Worm (Caenorhabditis elegans) whole organism, L4 larva: ENCODE data around the gene sahd-1.
A peak's percentile ranks its signal among the peaks of the same experiment; 100 is the strongest.

Experiments
- T20F7.1 ChIP-seq: fragments of 200-800 bp; sonication (Bioruptor generic); optimal IDR thresholded peaks from 2 replicates; lab custom pipeline; 2018; ENCODE audit warnings: mild to moderate bottlenecking, missing genetic modification characterization, missing compliant biosample characterization
- T26A8.4 ChIP-seq: fragments of 200-800 bp; sonication (Bioruptor generic); IDR thresholded peaks from 2 replicates; pipeline ENCODE4 v1.3.6; 2022; ENCODE audit warnings: missing genetic modification characterization, missing compliant biosample characterization
- ZK546.5 ChIP-seq, 2 experiments: sonication (generic microtip); optimal IDR thresholded peaks; 2 replicates each; lab custom pipeline; 2017; ENCODE audit warnings: missing biosample characterization in 2 of 2, missing genetic modification characterization in 2 of 2
- aha-1 ChIP-seq: fragments of 150-350 bp; peaks from one replicate; lab custom pipeline; 2014; ENCODE audit warnings: missing biosample characterization, missing genetic modification characterization
- ctbp-1 ChIP-seq: fragments of 200-800 bp; sonication (Bioruptor generic); IDR thresholded peaks from 2 replicates; pipeline ENCODE4 v1.3.6; 2022; ENCODE audit warnings: missing genetic modification reagents, missing genetic modification characterization, missing compliant biosample characterization
- daf-19 ChIP-seq: fragments of 200-800 bp; sonication (Bioruptor generic); conservative IDR thresholded peaks from 2 replicates; pipeline ENCODE4 v1.3.6; 2022; ENCODE audit warnings: missing genetic modification characterization, missing compliant biosample characterization
- dmd-9 ChIP-seq: fragments of 200-800 bp; sonication (Bioruptor generic); IDR thresholded peaks from 2 replicates; pipeline ENCODE4 v1.3.6; 2022; ENCODE audit warnings: missing genetic modification reagents, missing genetic modification characterization, missing compliant biosample characterization
- egl-43 ChIP-seq: fragments of 200-800 bp; sonication (Bioruptor generic); IDR thresholded peaks from 2 replicates; pipeline ENCODE4 v1.3.6; 2022; ENCODE audit warnings: missing genetic modification reagents, missing genetic modification characterization, missing compliant biosample characterization
- fos-1 ChIP-seq: fragments of 150-350 bp; optimal IDR thresholded peaks from 2 replicates; lab custom pipeline; 2014; ENCODE audit warnings: missing biosample characterization, missing genetic modification characterization
- gei-8 ChIP-seq: fragments of 200-800 bp; sonication (Bioruptor generic); optimal IDR thresholded peaks from 2 replicates; lab custom pipeline; 2018; ENCODE audit warnings: mild to moderate bottlenecking, missing genetic modification characterization, missing compliant biosample characterization
- hlh-11 ChIP-seq: fragments of 200-800 bp; sonication (Bioruptor generic); optimal IDR thresholded peaks from 2 replicates; lab custom pipeline; 2018; ENCODE audit warnings: mild to moderate bottlenecking, missing genetic modification characterization, missing compliant biosample characterization
- hlh-30 ChIP-seq: sonication (generic microtip); optimal IDR thresholded peaks from 2 replicates; lab custom pipeline; 2017; ENCODE audit warnings: antibody characterized with exemption, mild to moderate bottlenecking, missing genetic modification characterization, missing compliant biosample characterization; ENCODE audit not compliant: insufficient read depth
- hmg-1.1 ChIP-seq: fragments of 200-800 bp; sonication (Bioruptor generic); IDR thresholded peaks from 2 replicates; pipeline ENCODE4 v1.3.6; 2022; ENCODE audit warnings: missing genetic modification reagents, missing genetic modification characterization, missing compliant biosample characterization
- lin-13 ChIP-seq: fragments of 150-350 bp; optimal IDR thresholded peaks from 2 replicates; lab custom pipeline; 2014; ENCODE audit warnings: missing biosample characterization, missing genetic modification reagents, missing genetic modification characterization
- lin-38 ChIP-seq: fragments of 200-800 bp; sonication (Bioruptor generic); IDR thresholded peaks from 2 replicates; pipeline ENCODE4 v1.3.6; 2022; ENCODE audit warnings: missing genetic modification reagents, missing genetic modification characterization, missing compliant biosample characterization
- lsy-2 ChIP-seq, 2 experiments: fragments of 150-350 bp in 1 of 2; sonication (generic microtip) in 1 of 2; optimal IDR thresholded peaks; 2 replicates each; lab custom pipeline; 2014 to 2017; ENCODE audit warnings: missing biosample characterization in 2 of 2, missing genetic modification characterization in 2 of 2
- madf-5 ChIP-seq, 2 experiments: fragments of 200-800 bp; sonication (Bioruptor generic); IDR thresholded peaks; 2 replicates each; pipeline ENCODE4 v1.3.6; 2022; ENCODE audit warnings: missing compliant biosample characterization in 2 of 2, missing genetic modification characterization in 2 of 2
- madf-9 ChIP-seq: fragments of 200-800 bp; sonication (Bioruptor generic); conservative IDR thresholded peaks from 2 replicates; pipeline ENCODE4 v1.3.6; 2022; ENCODE audit warnings: missing genetic modification reagents, missing genetic modification characterization, missing compliant biosample characterization
- mep-1 ChIP-seq: fragments of 150-350 bp; sonication (generic microtip); optimal IDR thresholded peaks from 3 replicates; lab custom pipeline; 2014; ENCODE audit warnings: missing biosample characterization, missing genetic modification characterization
- mes-2 ChIP-seq: sonication (generic microtip); optimal IDR thresholded peaks from 2 replicates; lab custom pipeline; 2016; ENCODE audit warnings: missing genotype, mild to moderate bottlenecking, missing genetic modification characterization, missing compliant biosample characterization; ENCODE audit not compliant: poor library complexity, severe bottlenecking
- nhr-10 ChIP-seq: fragments of 150-350 bp; optimal IDR thresholded peaks from 2 replicates; lab custom pipeline; 2014; ENCODE audit warnings: missing biosample characterization, missing genetic modification characterization
- nhr-102 ChIP-seq: sonication (generic microtip); optimal IDR thresholded peaks from 2 replicates; lab custom pipeline; 2016; ENCODE audit warnings: mild to moderate bottlenecking, missing genetic modification characterization, moderate library complexity, missing compliant biosample characterization
- nhr-11 ChIP-seq: fragments of 150-350 bp; optimal IDR thresholded peaks from 2 replicates; lab custom pipeline; 2014; ENCODE audit warnings: missing biosample characterization, missing genetic modification characterization
- nhr-237 ChIP-seq: sonication (generic microtip); optimal IDR thresholded peaks from 2 replicates; lab custom pipeline; 2017; ENCODE audit warnings: missing biosample characterization, missing genetic modification characterization
- nhr-28 ChIP-seq: fragments of 150-350 bp; optimal IDR thresholded peaks from 2 replicates; lab custom pipeline; 2014; ENCODE audit warnings: missing biosample characterization, missing genetic modification characterization
- nhr-42 ChIP-seq: fragments of 200-800 bp; sonication (Bioruptor generic); IDR thresholded peaks from 2 replicates; pipeline ENCODE4 v1.3.6; 2022; ENCODE audit warnings: missing genetic modification characterization, missing compliant biosample characterization
- nhr-48 ChIP-seq: sonication (generic microtip); optimal IDR thresholded peaks from 2 replicates; lab custom pipeline; 2016; ENCODE audit warnings: mild to moderate bottlenecking, missing genetic modification characterization, missing compliant biosample characterization
- nhr-6 ChIP-seq: fragments of 150-350 bp; optimal IDR thresholded peaks from 2 replicates; lab custom pipeline; 2014; ENCODE audit warnings: missing biosample characterization, missing genetic modification characterization
- php-3 ChIP-seq: fragments of 200-800 bp; sonication (Bioruptor generic); IDR thresholded peaks from 2 replicates; pipeline ENCODE4 v1.3.6; 2022; ENCODE audit warnings: missing genetic modification reagents, missing genetic modification characterization, missing compliant biosample characterization
- pqm-1 ChIP-seq: sonication (generic microtip); optimal IDR thresholded peaks from 2 replicates; lab custom pipeline; 2017; ENCODE audit warnings: missing biosample characterization, missing genetic modification characterization
- rbr-2 ChIP-seq: sonication (generic microtip); optimal IDR thresholded peaks from 2 replicates; lab custom pipeline; 2016; ENCODE audit warnings: missing genotype, missing genetic modification characterization, missing compliant biosample characterization
- set-16 ChIP-seq: fragments of 200-800 bp; sonication (Bioruptor generic); IDR thresholded peaks from 2 replicates; pipeline ENCODE4 v1.3.6; 2022; ENCODE audit warnings: missing genetic modification reagents, missing genetic modification characterization, missing compliant biosample characterization
- snpc-4 ChIP-seq: fragments of 150-350 bp; optimal IDR thresholded peaks from 2 replicates; lab custom pipeline; 2014; ENCODE audit warnings: missing biosample characterization, missing genetic modification characterization
- spr-1 ChIP-seq: sonication (generic microtip); optimal IDR thresholded peaks from 2 replicates; lab custom pipeline; 2016; ENCODE audit warnings: mild to moderate bottlenecking, missing genetic modification characterization, missing compliant biosample characterization
- unc-62 ChIP-seq, 3 experiments: fragments of 150-350 bp in 1 of 3; sonication (generic microtip); optimal IDR thresholded peaks in 2 of 3; peaks in 1 of 3; 1 replicate in 1 of 3; 2 replicates in 2 of 3; lab custom pipeline; 2014 to 2017; ENCODE audit warnings: missing biosample characterization in 3 of 3, missing genetic modification characterization in 3 of 3, missing genetic modification reagents in 3 of 3, missing genotype in 1 of 3
- vab-7 ChIP-seq: fragments of 200-800 bp; sonication (Bioruptor generic); IDR thresholded peaks from 2 replicates; pipeline ENCODE4 v1.3.6; 2022; ENCODE audit warnings: missing genetic modification reagents, missing genetic modification characterization, missing compliant biosample characterization
- ztf-11 ChIP-seq: fragments of 150-350 bp; optimal IDR thresholded peaks from 2 replicates; lab custom pipeline; 2014; ENCODE audit warnings: missing biosample characterization, missing genetic modification characterization

The sahd-1 gene

ce11 chrII:5473946-5474423 lies 40.8 kb downstream of the sahd-1 start, which contains the start of gene mrps-16 (continued):
- no peak for TF ChIP-seq madf-5 (GFP tag; IDR thresholded peaks at IDR 0.05; lab: Robert Waterston, UW)
- TF ChIP-seq mes-2 (tag; lab: Kevin White, UChicago) = peak; percentile 72
- TF ChIP-seq nhr-48 = no peak
- peak; percentile 30 for TF ChIP-seq nhr-6 (tag; lab: Kevin White, UChicago)
- no peak for TF ChIP-seq nhr-10
- TF ChIP-seq T20F7.1 = no peak
- TF ChIP-seq rbr-2 (tag; lab: Kevin White, UChicago) = peak; percentile 42
- TF ChIP-seq pqm-1 = no peak
- TF ChIP-seq T26A8.4 = no peak
- TF ChIP-seq, all 104 proteins: peak for 15

- TF ChIP-seq mep-1 = no peak
- peak; percentile 33; the same call in 1 of the 2 replicates for TF ChIP-seq lin-38 (GFP tag; lab: Robert Waterston, UW)
- no peak for TF ChIP-seq madf-9
- TF ChIP-seq ZK546.5 (tag; optimal IDR thresholded peaks at IDR 0.05; lab: Kevin White, UChicago) = no peak
- TF ChIP-seq vab-7 = no peak
- TF ChIP-seq egl-43 (GFP tag; lab: Robert Waterston, UW) = no peak
- 0 out of 2 replicates have a peak, but pooled peaks have one; percentile 36 for TF ChIP-seq daf-19 (GFP tag; lab: Robert Waterston, UW)
- TF ChIP-seq dmd-9 (GFP tag; lab: Robert Waterston, UW) = no peak
- TF ChIP-seq php-3 (GFP tag; lab: Robert Waterston, UW) = 0 out of 2 replicates have a peak, but pooled peaks have one; percentile 32
- no peak for TF ChIP-seq snpc-4 (tag; lab: Kevin White, UChicago)
- TF ChIP-seq nhr-237 (tag; lab: Kevin White, UChicago) = no peak
- TF ChIP-seq spr-1 (tag; lab: Kevin White, UChicago) = no peak
- TF ChIP-seq ctbp-1 (GFP tag; lab: Robert Waterston, UW) = no peak
- no peak for TF ChIP-seq lsy-2 (tag; optimal IDR thresholded peaks at IDR 0.05; lab: Kevin White, UChicago)
- TF ChIP-seq set-16 (GFP tag; lab: Robert Waterston, UW) = no peak
- no peak for TF ChIP-seq pqm-1
- peak in 1 of 2 experiments; percentile 29 for TF ChIP-seq unc-62 (GFP tag; optimal IDR thresholded peaks at IDR 0.05 in 1 of 2; lab: Kevin White, UChicago)
- no peak for TF ChIP-seq unc-62 (tag; optimal IDR thresholded peaks at IDR 0.05; lab: Kevin White, UChicago)
- no peak for TF ChIP-seq ztf-11 (tag; lab: Kevin White, UChicago)
- no peak for TF ChIP-seq T20F7.1
Observed at ce11 chrII:5465729-5466408, 48.9 kb downstream of the sahd-1 start, which contains the start of gene clr-1. Gene clr-1, plus strand, starts transcription at chrII:5466358.

DNA sequence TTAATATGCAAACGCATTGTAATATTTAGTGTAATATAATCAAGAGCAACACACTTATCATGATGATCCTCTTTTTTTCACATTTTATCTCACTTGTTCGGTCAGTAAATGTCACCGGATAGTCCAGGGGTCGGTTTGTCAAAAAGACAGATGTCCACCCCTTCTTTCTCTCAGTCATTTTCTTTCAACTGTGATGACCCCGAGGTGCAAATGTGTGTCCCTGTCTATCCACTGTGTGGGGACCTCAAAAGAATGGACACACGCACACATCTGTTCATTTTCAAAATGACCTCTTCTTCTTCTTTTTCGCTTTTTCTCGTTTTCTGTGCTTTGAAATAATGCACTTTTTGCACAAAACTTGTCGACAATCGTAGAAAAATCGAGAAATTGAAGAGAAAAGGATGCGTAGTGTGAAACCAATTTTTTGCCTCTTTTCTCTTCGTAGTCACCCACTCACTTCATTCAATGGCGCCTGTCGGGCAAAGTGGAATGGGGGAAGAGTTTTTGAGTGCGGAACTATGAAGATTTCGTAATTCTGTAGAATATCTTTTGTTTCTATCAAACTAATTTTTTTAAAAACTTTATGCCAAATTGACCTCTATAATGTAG lies 50.9 kb downstream of the sahd-1 start:
- no peak for TF ChIP-seq nhr-102 (tag; lab: Kevin White, UChicago)
- 0 out of 2 replicates have a peak, but pooled peaks have one; percentile 32 for TF ChIP-seq hmg-1.1 (GFP tag; lab: Robert Waterston, UW)
- peak; percentile 21 for TF ChIP-seq nhr-11
- no peak for TF ChIP-seq lin-13 (GFP tag; lab: Kevin White, UChicago)
- no peak for TF ChIP-seq egl-43 (GFP tag; lab: Robert Waterston, UW)
- no peak for TF ChIP-seq gei-8 (GFP tag; lab: Kevin White, UChicago)
- TF ChIP-seq nhr-42 = no peak
- TF ChIP-seq hlh-30 (tag; lab: Kevin White, UChicago) = peak; percentile 10
- TF ChIP-seq nhr-28 (tag; lab: Kevin White, UChicago) = peak; percentile 48
- TF ChIP-seq hlh-11 (tag; lab: Kevin White, UChicago) = peak; percentile 40
- TF ChIP-seq unc-62 (GFP tag; optimal IDR thresholded peaks at IDR 0.05 in 1 of 2; lab: Kevin White, UChicago) = peak in 1 of 2 experiments; percentile 56
- no peak for TF ChIP-seq unc-62 (tag; optimal IDR thresholded peaks at IDR 0.05; lab: Kevin White, UChicago)
- TF ChIP-seq lsy-2 (tag; optimal IDR thresholded peaks at IDR 0.05; lab: Kevin White, UChicago) = peak in 1 of 2 experiments; percentile 10
- TF ChIP-seq aha-1 (tag; lab: Kevin White, UChicago) = no peak
- TF ChIP-seq fos-1 (tag; lab: Kevin White, UChicago) = no peak
- TF ChIP-seq mep-1 = peak; percentile 13
